Fruit fly (Drosophila melanogaster): ENCODE data around the gene CG14312.

CG14312 gene

dm6 chr3R:18310766-18311367 is 27.5 kb upstream of the CG14312 start (continued):
- TF ChIP-seq CG10565 (GFP tag; optimal IDR thresholded peaks at IDR 0.05) (no peak), crp (GFP tag; optimal IDR thresholded peaks at IDR 0.05) (no peak), Hsf (GFP tag; optimal IDR thresholded peaks at IDR 0.05) (no peak), chm (GFP tag; IDR thresholded peaks at IDR 0.05) (0 out of 2 replicates have a peak, but pooled peaks have one; percentile 44), CG18262 (tag; optimal IDR thresholded peaks at IDR 0.05) (no peak), gfzf (GFP tag; optimal IDR thresholded peaks at IDR 0.05) (no peak), exex (tag; optimal IDR thresholded peaks at IDR 0.05) (no peak), bowl (GFP tag; IDR thresholded peaks at IDR 0.05) (no peak), CG15011 (GFP tag; optimal IDR thresholded peaks at IDR 0.05) (no peak), HHEX (GFP tag; optimal IDR thresholded peaks at IDR 0.05) (no peak), slbo (GFP tag; IDR thresholded peaks at IDR 0.05) (no peak), CG7372 (GFP tag; IDR thresholded peaks at IDR 0.05) (no peak), otp (GFP tag; IDR thresholded peaks at IDR 0.05) (0 out of 3 replicates have a peak, but pooled peaks have one; percentile 41), Atf6 (GFP tag; IDR thresholded peaks at IDR 0.05) (0 out of 2 replicates have a peak, but pooled peaks have one; percentile 26), org-1 (GFP tag; optimal IDR thresholded peaks at IDR 0.05) (no peak), CG15514 (GFP tag; optimal IDR thresholded peaks at IDR 0.05) (no peak), CG30403 (GFP tag; optimal IDR thresholded peaks at IDR 0.05) (no peak), Nf-YC (tag; optimal IDR thresholded peaks at IDR 0.05) (no peak), vfl (GFP tag; optimal IDR thresholded peaks at IDR 0.05) (no peak), Dbx (GFP tag; IDR thresholded peaks at IDR 0.05) (no peak), CG5953 (GFP tag; IDR thresholded peaks at IDR 0.05) (no peak), croc (GFP tag; conservative IDR thresholded peaks at IDR 0.05) (no peak), sna (GFP tag; IDR thresholded peaks at IDR 0.05; ENCODE audit: partially characterized antibody) (no peak), bcd (GFP tag; optimal IDR thresholded peaks at IDR 0.05) (peak; percentile 23), gt (GFP tag; IDR thresholded peaks at IDR 0.05) (no peak), nom (GFP tag; optimal IDR thresholded peaks at IDR 0.05) (no peak), lov (optimal IDR thresholded peaks at IDR 0.05) (no peak), lov (GFP tag; IDR thresholded peaks at IDR 0.05) (0 out of 3 replicates have a peak, but pooled peaks have one; percentile 46), gcm2 (GFP tag; optimal IDR thresholded peaks at IDR 0.05) (no peak), klu (GFP tag; IDR thresholded peaks at IDR 0.05) (no peak), CG3995 (GFP tag; optimal IDR thresholded peaks at IDR 0.05) (no peak), CG11560 (tag; IDR thresholded peaks at IDR 0.05) (no peak), CG9876 (GFP tag; optimal IDR thresholded peaks at IDR 0.05) (no peak), Lim3 (GFP tag; IDR thresholded peaks at IDR 0.05) (no peak), cwo (GFP tag; optimal IDR thresholded peaks at IDR 0.05) (no peak), peb (GFP tag; IDR thresholded peaks at IDR 0.05) (no peak), ken (GFP tag; IDR thresholded peaks at IDR 0.05) (no peak), caup (GFP tag; optimal IDR thresholded peaks at IDR 0.05; ENCODE audit: severe bottlenecking) (no peak), TFAM (GFP tag; optimal IDR thresholded peaks at IDR 0.05) (no peak), CG14014 (GFP tag; IDR thresholded peaks at IDR 0.05) (no peak), CrebB (tag; optimal IDR thresholded peaks at IDR 0.05) (no peak), CG11085 (GFP tag; IDR thresholded peaks at IDR 0.05) (peak; percentile 10; the same call in 1 of the 2 replicates), CG10321 (GFP tag; IDR thresholded peaks at IDR 0.05) (no peak), CG2678 (tag; optimal IDR thresholded peaks at IDR 0.05) (peak; percentile 80), rib (GFP tag; IDR thresholded peaks at IDR 0.05) (0 out of 2 replicates have a peak, but pooled peaks have one; percentile 40), CG34224 (GFP tag; IDR thresholded peaks at IDR 0.05; ENCODE audit: partially characterized antibody) (peak; percentile 29; the same call in 1 of the 3 replicates), CG30431 (GFP tag; optimal IDR thresholded peaks at IDR 0.05) (no peak), Oaz (GFP tag; IDR thresholded peaks at IDR 0.05) (no peak), Doc2 (GFP tag; IDR thresholded peaks at IDR 0.05) (no peak), sr (GFP tag; IDR thresholded peaks at IDR 0.05) (no peak), gro (GFP tag; optimal IDR thresholded peaks at IDR 0.05) (no peak)
